Worm (Caenorhabditis elegans): ENCODE measurements around the gene C43H6.6.

- TF ChIP-seq elt-2 (tag; optimal IDR thresholded peaks at IDR 0.05): no peak
- TF ChIP-seq tbx-2 (tag; optimal IDR thresholded peaks at IDR 0.05): no peak
Measured at ce11 chrX:2438857-2439256, 43.8 kb downstream of the C43H6.6 start, which contains the start of gene gid-2.
